Worm (Caenorhabditis elegans) whole organism, late embryonic: ENCODE data around the gene nlp-78.

ENCODE experiments used
- C38D4.7 ChIP-seq: fragments of 200-800 bp; sonication (Bioruptor generic); optimal IDR thresholded peaks from 2 replicates; lab custom pipeline; 2018; ENCODE audit warnings: mild to moderate bottlenecking, missing genetic modification characterization, moderate library complexity, missing compliant biosample characterization
- F13H6.1 ChIP-seq: sonication (generic microtip); optimal IDR thresholded peaks from 2 replicates; lab custom pipeline; 2016; ENCODE audit warnings: missing genetic modification characterization, missing compliant biosample characterization
- ahr-1 ChIP-seq: sonication (generic microtip); optimal IDR thresholded peaks from 2 replicates; lab custom pipeline; 2016; ENCODE audit warnings: missing genetic modification characterization, missing compliant biosample characterization
- ama-1 ChIP-seq: fragments of 150-350 bp; optimal IDR thresholded peaks from 2 replicates; lab custom pipeline; 2014
- ceh-14 ChIP-seq: sonication (generic microtip); optimal IDR thresholded peaks from 2 replicates; lab custom pipeline; 2016; ENCODE audit warnings: missing genotype, missing genetic modification characterization, missing compliant biosample characterization
- ceh-19 ChIP-seq: fragments of 200-800 bp; sonication (Bioruptor generic); optimal IDR thresholded peaks from 2 replicates; lab custom pipeline; 2018; ENCODE audit warnings: mild to moderate bottlenecking, missing genetic modification characterization, missing compliant biosample characterization
- ceh-2 ChIP-seq: sonication (generic microtip); optimal IDR thresholded peaks from 2 replicates; lab custom pipeline; 2016; ENCODE audit warnings: missing genotype, missing genetic modification characterization, missing compliant biosample characterization
- ceh-34 ChIP-seq: sonication (generic microtip); optimal IDR thresholded peaks from 2 replicates; lab custom pipeline; 2016; ENCODE audit warnings: mild to moderate bottlenecking, missing genetic modification characterization, missing compliant biosample characterization
- ceh-45 ChIP-seq: fragments of 200-800 bp; sonication (Bioruptor generic); IDR thresholded peaks from 2 replicates; pipeline ENCODE4 v1.3.6; 2022; ENCODE audit warnings: missing genetic modification reagents, missing genetic modification characterization, missing compliant biosample characterization
- ceh-6 ChIP-seq: fragments of 200-800 bp; sonication (Bioruptor generic); optimal IDR thresholded peaks from 2 replicates; lab custom pipeline; 2018; ENCODE audit warnings: mild to moderate bottlenecking, missing genetic modification characterization, missing compliant biosample characterization
- dmd-4 ChIP-seq: sonication (generic microtip); optimal IDR thresholded peaks from 2 replicates; lab custom pipeline; 2016; ENCODE audit warnings: borderline replicate concordance, missing genetic modification characterization, missing compliant biosample characterization
- dve-1 ChIP-seq: sonication (generic microtip); optimal IDR thresholded peaks from 2 replicates; lab custom pipeline; 2017; ENCODE audit warnings: antibody characterized with exemption, mild to moderate bottlenecking, missing genetic modification characterization, missing compliant biosample characterization
- elt-2 ChIP-seq: sonication (generic microtip); optimal IDR thresholded peaks from 2 replicates; lab custom pipeline; 2016; ENCODE audit warnings: missing genetic modification reagents, missing genetic modification characterization, missing compliant biosample characterization
- elt-4 ChIP-seq: sonication (generic microtip); optimal IDR thresholded peaks from 2 replicates; lab custom pipeline; 2016; ENCODE audit warnings: missing genetic modification characterization, missing compliant biosample characterization
- ets-4 ChIP-seq: sonication (generic microtip); optimal IDR thresholded peaks from 2 replicates; lab custom pipeline; 2016; ENCODE audit warnings: missing genetic modification characterization, missing compliant biosample characterization
- fkh-10 ChIP-seq: fragments of 150-350 bp; optimal IDR thresholded peaks from 2 replicates; lab custom pipeline; 2014; ENCODE audit warnings: missing biosample characterization, missing genetic modification reagents, missing genetic modification characterization
- gmeb-2 ChIP-seq: sonication (generic microtip); optimal IDR thresholded peaks from 2 replicates; lab custom pipeline; 2016; ENCODE audit warnings: missing genetic modification characterization, inconsistent platforms, missing compliant biosample characterization
- hlh-13 ChIP-seq: fragments of 200-800 bp; sonication (Bioruptor generic); optimal IDR thresholded peaks from 2 replicates; lab custom pipeline; 2018; ENCODE audit warnings: mild to moderate bottlenecking, missing genetic modification characterization, missing compliant biosample characterization
- hlh-8 ChIP-seq: sonication (generic microtip); optimal IDR thresholded peaks from 2 replicates; lab custom pipeline; 2016; ENCODE audit warnings: missing genotype, missing genetic modification characterization, missing compliant biosample characterization
- lin-11 ChIP-seq: fragments of 200-800 bp; sonication (Bioruptor generic); optimal IDR thresholded peaks from 2 replicates; lab custom pipeline; 2018; ENCODE audit warnings: mild to moderate bottlenecking, missing genetic modification characterization, missing compliant biosample characterization
- madf-2 ChIP-seq: sonication (generic microtip); optimal IDR thresholded peaks from 2 replicates; lab custom pipeline; 2017; ENCODE audit warnings: missing genetic modification characterization, missing compliant biosample characterization
- nfya-1 ChIP-seq: sonication (generic microtip); optimal IDR thresholded peaks from 2 replicates; lab custom pipeline; 2017; ENCODE audit warnings: missing genetic modification characterization, mild to moderate bottlenecking, missing compliant biosample characterization, antibody characterized with exemption, moderate library complexity
- pag-3 ChIP-seq: sonication (generic microtip); optimal IDR thresholded peaks from 2 replicates; lab custom pipeline; 2016; ENCODE audit warnings: missing compliant biosample characterization, missing genetic modification characterization, borderline replicate concordance
- pat-9 ChIP-seq: fragments of 200-800 bp; sonication (Bioruptor generic); optimal IDR thresholded peaks from 2 replicates; lab custom pipeline; 2018; ENCODE audit warnings: mild to moderate bottlenecking, missing genetic modification characterization, moderate library complexity, missing compliant biosample characterization
- pha-4 ChIP-seq: fragments of 150-350 bp; optimal IDR thresholded peaks from 2 replicates; lab custom pipeline; 2018; ENCODE audit warnings: missing biosample characterization, missing genetic modification reagents, missing genetic modification characterization
- pros-1 ChIP-seq: fragments of 150-350 bp; optimal IDR thresholded peaks from 2 replicates; lab custom pipeline; 2014; ENCODE audit warnings: missing biosample characterization, missing genetic modification reagents, missing genetic modification characterization
- rnt-1 ChIP-seq: sonication (generic microtip); optimal IDR thresholded peaks from 2 replicates; lab custom pipeline; 2016; ENCODE audit warnings: missing genetic modification characterization, missing compliant biosample characterization
- sdc-2 ChIP-seq: sonication (generic microtip); optimal IDR thresholded peaks from 2 replicates; lab custom pipeline; 2016; ENCODE audit warnings: missing genotype, missing genetic modification characterization, missing compliant biosample characterization
- sox-2 ChIP-seq: fragments of 200-800 bp; sonication (Bioruptor generic); IDR thresholded peaks from 2 replicates; pipeline ENCODE4 v1.3.6; 2022; ENCODE audit warnings: missing genetic modification reagents, missing genetic modification characterization, missing compliant biosample characterization
- tbx-2 ChIP-seq: sonication (generic microtip); optimal IDR thresholded peaks from 2 replicates; lab custom pipeline; 2016; ENCODE audit warnings: missing genetic modification characterization, missing compliant biosample characterization
- tbx-7 ChIP-seq: sonication (generic microtip); optimal IDR thresholded peaks from 2 replicates; lab custom pipeline; 2016; ENCODE audit warnings: missing genotype, missing genetic modification characterization, missing compliant biosample characterization
- unc-42 ChIP-seq: sonication (generic microtip); optimal IDR thresholded peaks from 2 replicates; lab custom pipeline; 2016; ENCODE audit warnings: missing genotype, missing genetic modification characterization, missing compliant biosample characterization
- unc-55 ChIP-seq: sonication (generic microtip); optimal IDR thresholded peaks from 2 replicates; lab custom pipeline; 2017; ENCODE audit warnings: missing biosample characterization, missing genetic modification reagents, missing genetic modification characterization
- ztf-16 ChIP-seq: sonication (generic microtip); optimal IDR thresholded peaks from 2 replicates; lab custom pipeline; 2017; ENCODE audit warnings: missing genetic modification characterization, missing compliant biosample characterization

The nlp-78 gene

ce11 chrII:9156277-9156676, 20.3 kb downstream of the nlp-78 start:
- no peak for TF ChIP-seq gmeb-2 (tag; lab: Kevin White, UChicago)
- no peak for TF ChIP-seq pha-4 (tag; lab: Kevin White, UChicago)
- no peak for TF ChIP-seq pat-9 (tag; lab: Kevin White, UChicago)
- no peak for TF ChIP-seq rnt-1

DNA sequence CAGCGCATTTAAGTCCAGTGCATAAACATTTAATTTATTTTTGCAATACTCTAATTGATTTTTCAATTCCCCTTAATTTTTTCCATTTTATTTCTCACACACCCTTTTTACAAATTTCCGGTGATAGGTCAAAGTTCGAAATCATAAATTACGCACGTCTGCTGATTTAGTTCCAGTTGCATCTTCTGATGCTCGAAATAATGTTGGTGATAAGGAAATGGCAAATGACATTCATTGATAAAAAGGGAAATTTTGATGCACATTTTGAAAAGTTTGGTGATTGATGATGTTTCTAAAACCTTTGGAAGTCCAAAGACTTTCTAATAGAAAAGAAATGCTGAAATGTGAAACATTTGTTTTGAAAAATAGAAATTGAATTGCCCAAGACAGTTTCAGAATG, 21.1 kb downstream of the nlp-78 start:
- TF ChIP-seq dve-1 (tag; lab: Kevin White, UChicago) (no peak), pag-3 (tag; lab: Kevin White, UChicago) (no peak), elt-2 (tag; lab: Kevin White, UChicago) (peak; percentile 52), pha-4 (tag; lab: Kevin White, UChicago) (no peak), hlh-8 (no peak), unc-55 (GFP tag; lab: Kevin White, UChicago) (no peak)
- TF ChIP-seq, all 69 proteins: peak for 1

- no peak for TF ChIP-seq ets-4 (tag; lab: Kevin White, UChicago)
- TF ChIP-seq tbx-7, result no peak
- TF ChIP-seq sox-2, result no peak
- TF ChIP-seq ztf-16 (tag; lab: Kevin White, UChicago), result no peak
- no peak for TF ChIP-seq hlh-13 (GFP tag; lab: Kevin White, UChicago)
- TF ChIP-seq ahr-1 (tag; lab: Kevin White, UChicago), result no peak
- no peak for TF ChIP-seq lin-11 (tag; lab: Kevin White, UChicago)
- no peak for TF ChIP-seq pha-4 (tag; lab: Kevin White, UChicago)
- TF ChIP-seq C38D4.7 (GFP tag; lab: Kevin White, UChicago), result no peak
Observed at ce11 chrII:9158029-9158428, 22.1 kb downstream of the nlp-78 start, which contains the start of gene oac-54. TSS of gene oac-54 (plus strand) at chrII:9158111.

ce11 chrII:9160197-9160806, 24.3 kb downstream of the nlp-78 start:
- TF ChIP-seq ceh-45 (GFP tag; lab: Robert Waterston, UW), result no peak
- no peak for TF ChIP-seq hlh-13 (GFP tag; lab: Kevin White, UChicago)
- no peak for TF ChIP-seq C38D4.7 (GFP tag; lab: Kevin White, UChicago)
- no peak for TF ChIP-seq sdc-2 (tag; lab: Kevin White, UChicago)
- no peak for TF ChIP-seq ceh-6 (GFP tag; lab: Kevin White, UChicago)
- TF ChIP-seq dve-1 (tag; lab: Kevin White, UChicago), result no peak
- TF ChIP-seq nfya-1, result no peak
- no peak for TF ChIP-seq tbx-7
- no peak for TF ChIP-seq F13H6.1 (tag; lab: Kevin White, UChicago)
- no peak for TF ChIP-seq sox-2
- no peak for TF ChIP-seq madf-2
- no peak for TF ChIP-seq ceh-34
- no peak for TF ChIP-seq pros-1 (tag; lab: Kevin White, UChicago)
- no peak for TF ChIP-seq dmd-4
- no peak for TF ChIP-seq ceh-19 (GFP tag; lab: Kevin White, UChicago)
- no peak for TF ChIP-seq unc-42 (tag; lab: Kevin White, UChicago)
- no peak for TF ChIP-seq elt-4 (tag; lab: Kevin White, UChicago)
- TF ChIP-seq ama-1 (lab: Kevin White, UChicago), result no peak

DNA sequence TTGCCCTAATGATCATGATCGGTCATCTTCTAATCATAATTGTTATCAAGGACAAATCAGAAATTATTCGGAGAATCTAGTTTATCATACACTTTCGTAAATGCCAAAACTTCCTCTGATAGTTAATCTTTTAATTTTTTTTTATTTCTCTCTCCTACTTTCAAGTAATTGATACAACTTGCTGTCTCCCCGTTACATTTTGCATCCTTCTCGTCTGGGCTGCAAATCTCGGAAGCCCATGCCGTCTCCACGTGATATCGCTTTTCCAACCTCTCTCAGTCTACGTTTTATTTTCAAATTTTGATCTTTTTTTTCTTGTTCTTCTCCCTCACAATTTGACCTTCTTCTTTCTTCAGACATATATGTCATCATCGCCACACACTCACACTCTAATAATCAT, 25.0 kb downstream of the nlp-78 start, which contains the start of gene rhy-1:
rhy-1 (plus strand) TSS at position 357 of the 400 bp plus-strand sequence.
- no peak for TF ChIP-seq fkh-10 (GFP tag; lab: Kevin White, UChicago)
- TF ChIP-seq ztf-16 (tag; lab: Kevin White, UChicago), result no peak
- TF ChIP-seq tbx-2 (tag; lab: Kevin White, UChicago), result no peak
- TF ChIP-seq F13H6.1 (tag; lab: Kevin White, UChicago), result no peak
- TF ChIP-seq ceh-2, result no peak
- no peak for TF ChIP-seq ets-4 (tag; lab: Kevin White, UChicago)
- TF ChIP-seq lin-11 (tag; lab: Kevin White, UChicago), result no peak
- no peak for TF ChIP-seq sdc-2 (tag; lab: Kevin White, UChicago)
- no peak for TF ChIP-seq ahr-1 (tag; lab: Kevin White, UChicago)
- TF ChIP-seq ceh-14 (tag; lab: Kevin White, UChicago), result no peak
